Worm (Caenorhabditis elegans): ENCODE measurements around the gene glb-12.

The glb-12 gene

DNA sequence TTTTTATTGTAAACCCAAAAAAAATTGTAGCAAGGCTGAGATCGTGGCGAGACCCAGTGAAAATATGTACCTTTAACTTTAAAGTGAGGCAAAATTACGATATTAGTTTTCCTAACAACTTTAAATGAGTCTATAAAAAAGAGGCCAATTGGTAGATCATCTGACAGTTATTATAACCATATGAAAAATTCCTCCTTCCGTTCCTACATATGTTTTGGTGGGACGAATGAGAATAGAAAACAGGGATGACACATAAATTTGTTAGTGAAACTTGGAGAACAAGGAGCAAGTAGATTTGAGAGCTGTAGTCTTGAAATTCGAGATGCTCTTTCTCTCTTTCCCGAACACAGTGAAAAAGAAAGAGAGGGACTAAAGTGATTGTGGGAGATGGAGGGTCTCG, 33.8 kb upstream of the glb-12 start (continued):
- no peak for TF ChIP-seq unc-86 (tag; optimal IDR thresholded peaks at IDR 0.05)

DNA sequence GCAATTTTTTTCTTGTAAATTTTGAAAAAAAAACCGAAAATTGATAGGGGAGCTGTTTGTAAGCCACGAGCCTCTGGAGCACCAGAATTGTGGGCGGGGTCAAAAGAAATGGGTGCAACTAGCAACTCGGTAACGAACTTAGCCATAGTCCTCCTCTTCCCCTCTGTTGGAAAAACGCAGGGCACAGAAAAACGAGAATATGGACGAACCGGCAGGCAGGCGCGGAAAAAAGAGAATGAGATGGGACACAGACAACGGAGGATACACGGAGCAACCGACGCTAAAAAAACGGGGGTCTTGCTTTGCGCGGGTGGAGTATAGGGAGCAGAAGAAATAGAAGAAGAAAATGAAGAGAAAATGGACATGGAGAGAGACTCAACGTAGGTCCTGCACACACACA, 30.2 kb upstream of the glb-12 start:
- TF ChIP-seq efl-1 (optimal IDR thresholded peaks at IDR 0.05) (no peak), efl-1 (GFP tag; optimal IDR thresholded peaks at IDR 0.05 in 1 of 2) (peak in 1 of 2 experiments; percentile 49), fkh-10 (GFP tag; optimal IDR thresholded peaks at IDR 0.05) (peak; percentile 75), lin-14 (GFP tag; optimal IDR thresholded peaks at IDR 0.05) (peak; percentile 75), ceh-88 (GFP tag; IDR thresholded peaks at IDR 0.05) (no peak), ceh-82 (tag; optimal IDR thresholded peaks at IDR 0.05) (peak in 1 of 3 experiments; percentile 30)

DNA sequence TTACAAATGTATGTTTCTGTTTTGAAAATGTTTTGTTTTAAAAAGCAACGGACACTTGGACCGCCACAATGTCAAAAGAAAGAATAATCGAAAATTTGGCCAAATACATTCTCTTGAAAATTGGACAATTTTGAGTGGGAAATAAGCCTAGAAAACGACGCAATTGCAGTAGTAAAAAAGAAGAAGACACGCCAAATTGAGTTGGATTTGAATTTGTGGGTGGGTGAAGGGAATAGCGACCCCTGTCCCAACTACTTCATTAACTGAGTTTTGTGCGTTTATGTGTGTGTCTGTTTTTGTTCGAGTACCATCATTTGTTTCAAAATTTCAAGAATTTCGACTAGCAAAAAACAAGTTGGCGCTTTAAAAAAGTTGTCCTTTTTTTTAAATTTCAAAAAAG, 29.3 kb upstream of the glb-12 start:
- TF ChIP-seq unc-62 (GFP tag; optimal IDR thresholded peaks at IDR 0.05) (no peak), fkh-10 (GFP tag; optimal IDR thresholded peaks at IDR 0.05) (peak; percentile 11), lin-14 (GFP tag; optimal IDR thresholded peaks at IDR 0.05) (peak; percentile 40)

DNA sequence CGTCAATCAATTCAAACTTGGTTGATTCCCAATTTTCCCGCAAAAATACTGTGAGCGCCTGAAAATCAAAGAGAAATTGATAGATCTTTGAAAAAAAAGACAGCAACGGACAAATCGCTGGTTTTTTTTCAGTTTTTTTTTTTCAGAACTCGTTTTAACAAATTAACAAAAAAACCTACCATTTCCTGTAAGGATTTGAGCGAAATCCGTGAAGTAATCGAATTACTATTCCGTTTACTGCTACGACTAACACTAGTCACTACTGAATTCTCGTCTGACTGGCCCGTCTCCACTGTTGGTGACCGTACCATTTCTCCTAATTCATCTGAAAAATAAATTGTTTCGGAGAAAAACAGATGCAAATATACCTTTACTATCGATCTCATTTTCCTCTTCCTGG, 28.0 kb upstream of the glb-12 start:
- TF ChIP-seq ets-5 (GFP tag; IDR thresholded peaks at IDR 0.05) (no peak), lir-3 (tag; optimal IDR thresholded peaks at IDR 0.05; ENCODE audit: poor library complexity) (no peak), unc-62 (GFP tag; optimal IDR thresholded peaks at IDR 0.05) (no peak), ama-1 (optimal IDR thresholded peaks at IDR 0.05) (no peak), unc-30 (tag; optimal IDR thresholded peaks at IDR 0.05) (no peak), tlp-1 (tag; optimal IDR thresholded peaks at IDR 0.05) (no peak), nhr-71 (tag; optimal IDR thresholded peaks at IDR 0.05) (no peak)

DNA sequence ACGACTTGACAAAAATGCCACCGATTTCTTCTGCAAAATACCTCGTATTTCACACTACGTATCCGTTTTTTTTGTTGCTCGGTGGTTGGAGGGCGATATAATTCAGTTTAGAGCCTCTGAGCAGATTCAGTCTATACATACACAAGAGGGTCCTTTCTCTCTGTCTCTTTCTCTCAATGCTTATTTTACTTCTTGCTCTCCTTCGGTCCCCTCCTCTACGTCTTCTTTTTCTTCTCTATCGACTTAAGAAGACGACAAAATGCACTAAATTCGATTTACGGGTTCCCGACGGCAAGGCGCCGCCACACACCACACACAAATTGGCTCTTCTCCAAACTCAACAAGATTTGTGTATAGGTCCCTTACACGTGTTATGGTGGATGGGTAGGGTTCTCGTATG, 27.5 kb upstream of the glb-12 start:
- 0 out of 2 replicates have a peak, but pooled peaks have one; percentile 9 for TF ChIP-seq isw-1 (GFP tag; IDR thresholded peaks at IDR 0.05)
- no peak for TF ChIP-seq aly-2 (tag; optimal IDR thresholded peaks at IDR 0.05)
- TF ChIP-seq zip-4 (GFP tag; optimal IDR thresholded peaks at IDR 0.05) = no peak
- TF ChIP-seq efl-3 (GFP tag; optimal IDR thresholded peaks at IDR 0.05) = no peak
- peak in 1 of 2 experiments; percentile 1 for TF ChIP-seq lsy-2 (tag; optimal IDR thresholded peaks at IDR 0.05)
- TF ChIP-seq unc-62 (GFP tag; optimal IDR thresholded peaks at IDR 0.05) = no peak
- TF ChIP-seq jun-1 (tag; optimal IDR thresholded peaks at IDR 0.05) = no peak
- no peak for TF ChIP-seq nhr-28 (tag; optimal IDR thresholded peaks at IDR 0.05)
- TF ChIP-seq efl-1 (optimal IDR thresholded peaks at IDR 0.05) = no peak
- peak in 1 of 2 experiments; percentile 53 for TF ChIP-seq efl-1 (GFP tag; optimal IDR thresholded peaks at IDR 0.05 in 1 of 2)
- peak; percentile 67 for TF ChIP-seq fkh-10 (GFP tag; optimal IDR thresholded peaks at IDR 0.05)
- TF ChIP-seq lir-3 (tag; optimal IDR thresholded peaks at IDR 0.05; ENCODE audit: poor library complexity) = no peak
- peak; percentile 9 for TF ChIP-seq nhr-47 (tag; optimal IDR thresholded peaks at IDR 0.05)
- peak; percentile 85 for TF ChIP-seq ces-1 (GFP tag; optimal IDR thresholded peaks at IDR 0.05)
- no peak for TF ChIP-seq snpc-4 (tag; optimal IDR thresholded peaks at IDR 0.05)
- no peak for TF ChIP-seq sox-4 (tag; optimal IDR thresholded peaks at IDR 0.05)
- TF ChIP-seq lin-35 (GFP tag; optimal IDR thresholded peaks at IDR 0.05) = no peak
- TF ChIP-seq dpl-1 (GFP tag; optimal IDR thresholded peaks at IDR 0.05) = no peak
- no peak for TF ChIP-seq fos-1 (tag; optimal IDR thresholded peaks at IDR 0.05)
- TF ChIP-seq ceh-82 (tag; optimal IDR thresholded peaks at IDR 0.05) = no peak
- peak; percentile 84 for TF ChIP-seq lin-14 (GFP tag; optimal IDR thresholded peaks at IDR 0.05)
- TF ChIP-seq grh-1 (GFP tag; IDR thresholded peaks at IDR 0.05) = no peak
- no peak for TF ChIP-seq fkh-8 (tag; optimal IDR thresholded peaks at IDR 0.05)
- TF ChIP-seq hlh-17 (GFP tag; optimal IDR thresholded peaks at IDR 0.05; ENCODE audit: borderline replicate concordance) = no peak
- no peak for TF ChIP-seq ama-1 (optimal IDR thresholded peaks at IDR 0.05)
- TF ChIP-seq tlp-1 (tag; optimal IDR thresholded peaks at IDR 0.05) = no peak
- peak; percentile 26 for TF ChIP-seq nhr-71 (tag; optimal IDR thresholded peaks at IDR 0.05)

DNA sequence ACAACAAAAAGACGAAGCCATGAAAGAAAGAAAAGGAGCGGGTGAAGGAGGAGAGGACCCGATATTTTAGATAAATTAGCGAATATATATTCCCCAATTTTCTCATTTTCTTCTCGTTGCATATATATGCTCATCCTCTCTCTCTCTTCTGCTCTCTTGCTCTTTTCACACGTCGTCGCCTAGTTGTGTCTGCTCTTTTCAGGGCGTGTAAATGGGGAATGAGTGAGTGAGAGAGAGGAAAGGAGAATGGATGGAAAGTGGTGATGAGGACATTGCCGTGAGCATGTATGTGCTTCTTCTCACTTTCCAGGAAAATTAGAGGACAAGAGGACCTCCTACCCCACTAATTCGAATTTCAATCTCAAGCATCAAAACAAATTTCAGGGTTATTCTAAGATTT, 24.0 kb upstream of the glb-12 start:
- TF ChIP-seq jun-1 (tag; optimal IDR thresholded peaks at IDR 0.05) = no peak
- TF ChIP-seq efl-1 (optimal IDR thresholded peaks at IDR 0.05) = no peak
- TF ChIP-seq efl-1 (GFP tag; optimal IDR thresholded peaks at IDR 0.05 in 1 of 2) = no peak
- TF ChIP-seq dsc-1 (tag; optimal IDR thresholded peaks at IDR 0.05) = peak; percentile 22
- peak; percentile 26 for TF ChIP-seq nhr-71 (tag; optimal IDR thresholded peaks at IDR 0.05)
- no peak for TF ChIP-seq nhr-19 (GFP tag; conservative IDR thresholded peaks at IDR 0.05)
- peak; percentile 20 for TF ChIP-seq unc-86 (tag; optimal IDR thresholded peaks at IDR 0.05)
- peak; percentile 30 for TF ChIP-seq egl-13 (tag; optimal IDR thresholded peaks at IDR 0.05)
- TF ChIP-seq lin-14 (GFP tag; optimal IDR thresholded peaks at IDR 0.05) = peak; percentile 63

Data from whole organism, L1 larva.